Worm (Caenorhabditis elegans): ENCODE measurements around the gene F20D6.8.
"Not testable (repeated sequence)": the region's sequence is repeated elsewhere in the genome, so short reads cannot be mapped to it uniquely, and the experiment has no call there.

- TF ChIP-seq ceh-44 (GFP tag; IDR thresholded peaks at IDR 0.05); ctbp-1 (GFP tag; IDR thresholded peaks at IDR 0.05); ama-1 (optimal IDR thresholded peaks at IDR 0.05); sdz-12 (GFP tag; optimal IDR thresholded peaks at IDR 0.05); dpl-1 (GFP tag; optimal IDR thresholded peaks at IDR 0.05); F44E2.7 (GFP tag; IDR thresholded peaks at IDR 0.05); snpc-4 (tag; optimal IDR thresholded peaks at IDR 0.05); nhr-76 (tag; optimal IDR thresholded peaks at IDR 0.05): not testable (repeated sequence)
Observed at ce11 chrV:8180745-8181144, 12.7 kb upstream of the F20D6.8 start.

All from whole organism, L4 larva.